Worm (Caenorhabditis elegans): ENCODE measurements around the gene cgp-1.

cgp-1 gene

DNA sequence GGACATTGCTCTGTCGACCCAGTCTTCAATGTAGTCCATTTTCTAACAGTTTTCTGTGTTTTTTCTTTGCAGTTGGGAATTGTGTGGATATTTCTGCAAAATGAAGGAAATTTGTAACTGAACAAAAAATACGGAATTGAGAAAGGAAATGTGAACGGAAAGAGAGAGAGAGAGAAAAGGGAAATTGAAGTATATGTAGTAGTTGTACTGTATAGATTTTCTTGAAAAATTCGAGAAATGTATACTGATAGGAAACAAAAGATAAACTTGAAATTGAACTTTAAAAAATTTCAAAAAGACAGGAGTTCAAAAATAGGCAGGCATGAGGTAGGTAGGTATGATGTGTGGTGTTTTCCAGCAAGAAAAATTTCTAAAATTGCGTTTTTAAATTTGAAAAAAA lies 38.9 kb downstream of the cgp-1 start, which contains the start of gene daam-1:
Gene daam-1 (minus strand): TSS at position 101 of the 400 bp plus-strand sequence.
- TF ChIP-seq Y55F3AM.14 (GFP tag; optimal IDR thresholded peaks at IDR 0.05) (no peak), elt-1 (tag; optimal IDR thresholded peaks at IDR 0.05) (no peak), ceh-82 (tag; optimal IDR thresholded peaks at IDR 0.05) (no peak), ztf-4 (tag; optimal IDR thresholded peaks at IDR 0.05) (no peak), lin-11 (tag; optimal IDR thresholded peaks at IDR 0.05) (no peak), mab-5 (tag; optimal IDR thresholded peaks at IDR 0.05) (no peak), sma-3 (GFP tag; optimal IDR thresholded peaks at IDR 0.05) (no peak), peb-1 (tag; optimal IDR thresholded peaks at IDR 0.05) (no peak), unc-55 (GFP tag; optimal IDR thresholded peaks at IDR 0.05) (no peak), gmeb-1 (tag; optimal IDR thresholded peaks at IDR 0.05) (no peak), crh-2 (tag; optimal IDR thresholded peaks at IDR 0.05) (no peak), R02D3.7 (tag; optimal IDR thresholded peaks at IDR 0.05) (no peak), unc-39 (tag; optimal IDR thresholded peaks at IDR 0.05) (no peak)
